Worm (Caenorhabditis elegans): ENCODE results near the gene dnj-20.

The dnj-20 gene

ce11 chrII:9576707-9577106, 47.3 kb downstream of the dnj-20 start:
- no peak for TF ChIP-seq gmeb-2 (tag; optimal IDR thresholded peaks at IDR 0.05)
- TF ChIP-seq zip-5 (tag; optimal IDR thresholded peaks at IDR 0.05) = no peak
- TF ChIP-seq ceh-6 (GFP tag; optimal IDR thresholded peaks at IDR 0.05) = no peak
- no peak for TF ChIP-seq pqm-1 (tag; optimal IDR thresholded peaks at IDR 0.05)
- TF ChIP-seq ceh-30 (tag; optimal IDR thresholded peaks at IDR 0.05) = no peak
- TF ChIP-seq lin-11 (tag; optimal IDR thresholded peaks at IDR 0.05) = no peak
- TF ChIP-seq ceh-31 (tag; optimal IDR thresholded peaks at IDR 0.05) = no peak
- no peak for TF ChIP-seq nhr-11 (tag; optimal IDR thresholded peaks at IDR 0.05)
- no peak for TF ChIP-seq madf-2 (tag; optimal IDR thresholded peaks at IDR 0.05)
- TF ChIP-seq hlh-6 (tag; optimal IDR thresholded peaks at IDR 0.05) = no peak
- TF ChIP-seq ceh-24 (tag; optimal IDR thresholded peaks at IDR 0.05) = no peak
- no peak for TF ChIP-seq unc-42 (tag; optimal IDR thresholded peaks at IDR 0.05)
- TF ChIP-seq pag-3 (tag; optimal IDR thresholded peaks at IDR 0.05; ENCODE audit: borderline replicate concordance) = no peak
- no peak for TF ChIP-seq mec-3 (tag; optimal IDR thresholded peaks at IDR 0.05; ENCODE audit: borderline replicate concordance)
- TF ChIP-seq dmd-4 (tag; optimal IDR thresholded peaks at IDR 0.05; ENCODE audit: borderline replicate concordance) = no peak
- TF ChIP-seq fax-1 (tag; optimal IDR thresholded peaks at IDR 0.05) = no peak

DNA sequence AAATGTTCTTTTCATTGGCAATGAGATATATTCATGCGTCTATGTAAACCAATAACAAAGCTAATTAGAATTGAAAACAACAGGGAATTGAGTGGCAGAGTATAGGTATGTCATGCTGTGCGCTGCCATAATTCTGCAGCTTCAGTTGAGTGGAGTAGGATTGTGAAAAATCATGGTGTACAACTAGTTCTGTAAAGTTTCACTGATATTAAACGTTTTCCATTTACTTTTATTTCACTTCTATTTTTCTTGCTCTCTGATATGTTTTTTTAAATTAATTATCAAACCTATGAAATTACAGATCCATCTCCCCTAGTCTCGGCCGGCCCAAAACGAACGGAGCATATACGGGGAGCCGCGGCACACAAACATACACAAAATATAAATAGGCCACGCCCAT, 48.3 kb downstream of the dnj-20 start, which contains the start of gene exc-7:
TSS of gene exc-7 (plus strand) at position 301 of the 400 bp plus-strand sequence.
- no peak for TF ChIP-seq pax-1 (tag; optimal IDR thresholded peaks at IDR 0.05)
- TF ChIP-seq pqm-1 (tag; optimal IDR thresholded peaks at IDR 0.05) = no peak
- no peak for TF ChIP-seq dmd-4 (tag; optimal IDR thresholded peaks at IDR 0.05; ENCODE audit: borderline replicate concordance)
- no peak for TF ChIP-seq F13H6.1 (tag; optimal IDR thresholded peaks at IDR 0.05)
- no peak for TF ChIP-seq ets-4 (tag; optimal IDR thresholded peaks at IDR 0.05)
- no peak for TF ChIP-seq fkh-10 (GFP tag; optimal IDR thresholded peaks at IDR 0.05)
- TF ChIP-seq fax-1 (tag; optimal IDR thresholded peaks at IDR 0.05) = no peak
- TF ChIP-seq syd-9 (tag; optimal IDR thresholded peaks at IDR 0.05) = no peak
- TF ChIP-seq fkh-6 (tag; optimal IDR thresholded peaks at IDR 0.05) = no peak
- no peak for TF ChIP-seq ceh-6 (GFP tag; optimal IDR thresholded peaks at IDR 0.05)
- TF ChIP-seq pag-3 (tag; optimal IDR thresholded peaks at IDR 0.05; ENCODE audit: borderline replicate concordance) = no peak
- TF ChIP-seq ama-1 (optimal IDR thresholded peaks at IDR 0.05) = no peak

ce11 chrII:9574406-9574805, 49.6 kb downstream of the dnj-20 start:
- TF ChIP-seq pros-1 (tag; optimal IDR thresholded peaks at IDR 0.05) (peak; percentile 81), syd-9 (tag; optimal IDR thresholded peaks at IDR 0.05) (no peak), ceh-6 (GFP tag; optimal IDR thresholded peaks at IDR 0.05) (no peak), hlh-30 (tag; optimal IDR thresholded peaks at IDR 0.05; ENCODE audit: insufficient read depth) (no peak), ceh-14 (tag; optimal IDR thresholded peaks at IDR 0.05) (no peak), tbx-7 (tag; optimal IDR thresholded peaks at IDR 0.05) (no peak), T23F11.4 (GFP tag; optimal IDR thresholded peaks at IDR 0.05) (no peak), sdc-2 (tag; optimal IDR thresholded peaks at IDR 0.05) (no peak), sox-2 (GFP tag; IDR thresholded peaks at IDR 0.05) (peak; percentile 81), che-1 (tag; optimal IDR thresholded peaks at IDR 0.05) (no peak), fkh-6 (tag; optimal IDR thresholded peaks at IDR 0.05) (no peak), pag-3 (tag; optimal IDR thresholded peaks at IDR 0.05; ENCODE audit: borderline replicate concordance) (no peak), tbx-2 (tag; optimal IDR thresholded peaks at IDR 0.05) (peak; percentile 8), ceh-31 (tag; optimal IDR thresholded peaks at IDR 0.05) (peak; percentile 90), ref-2 (tag; optimal IDR thresholded peaks at IDR 0.05) (peak; percentile 60), nhr-11 (tag; optimal IDR thresholded peaks at IDR 0.05) (no peak), ama-1 (optimal IDR thresholded peaks at IDR 0.05) (no peak), unc-42 (tag; optimal IDR thresholded peaks at IDR 0.05) (no peak), rnt-1 (tag; optimal IDR thresholded peaks at IDR 0.05) (no peak), elt-2 (tag; optimal IDR thresholded peaks at IDR 0.05) (no peak), nfya-1 (tag; optimal IDR thresholded peaks at IDR 0.05) (peak; percentile 13)

ce11 chrII:9573412-9573811, 50.6 kb downstream of the dnj-20 start:
- TF ChIP-seq dmd-4 (tag; optimal IDR thresholded peaks at IDR 0.05; ENCODE audit: borderline replicate concordance) (no peak), ceh-48 (tag; optimal IDR thresholded peaks at IDR 0.05) (no peak), ceh-31 (tag; optimal IDR thresholded peaks at IDR 0.05) (peak; percentile 7), nfya-1 (tag; optimal IDR thresholded peaks at IDR 0.05) (peak; percentile 20)
